Fruit fly (Drosophila melanogaster) whole organism, embryonic: ENCODE results near the gene NimC2.

Experiments used
- Bdp1 ChIP-seq: fragments of 200-800 bp; sonication (Bioruptor generic); optimal IDR thresholded peaks from 3 replicates; lab custom pipeline; 2016; ENCODE audit warnings: missing biosample characterization, missing genetic modification characterization
- CG12744 ChIP-seq: fragments of 200-800 bp; sonication (Bioruptor generic); optimal IDR thresholded peaks from 2 replicates; lab custom pipeline; 2016; ENCODE audit warnings: missing biosample characterization, missing genetic modification characterization
- CG13287 ChIP-seq: fragments of 200-800 bp; sonication (Bioruptor generic); IDR thresholded peaks from 2 replicates; pipeline ENCODE4 v1.3.6; 2022; ENCODE audit warnings: missing biosample characterization, missing genetic modification characterization; ENCODE audit not compliant: partially characterized antibody
- CG14441 ChIP-seq: fragments of 200-800 bp; sonication (Bioruptor generic); IDR thresholded peaks from 2 replicates; pipeline ENCODE4 v1.3.6; 2022; ENCODE audit warnings: missing biosample characterization, missing genetic modification characterization
- CG15011 ChIP-seq: fragments of 200-800 bp; sonication (Bioruptor generic); optimal IDR thresholded peaks from 3 replicates; lab custom pipeline; 2018; ENCODE audit warnings: missing biosample characterization, mild to moderate bottlenecking, missing genetic modification characterization
- CG15269 ChIP-seq: fragments of 200-800 bp; sonication (Bioruptor generic); optimal IDR thresholded peaks from 2 replicates; lab custom pipeline; 2018; ENCODE audit warnings: missing biosample characterization, mild to moderate bottlenecking, missing genetic modification characterization, moderate library complexity
- CG1602 ChIP-seq: fragments of 200-800 bp; sonication (Bioruptor generic); optimal IDR thresholded peaks from 3 replicates; lab custom pipeline; 2016; ENCODE audit warnings: missing biosample characterization, missing genetic modification characterization
- CG17829 ChIP-seq: fragments of 200-800 bp; optimal IDR thresholded peaks from 2 replicates; lab custom pipeline; 2019; ENCODE audit warnings: missing biosample characterization, mild to moderate bottlenecking, missing genetic modification characterization, moderate library complexity
- CG2116 ChIP-seq: fragments of 200-800 bp; sonication (Bioruptor generic); optimal IDR thresholded peaks from 3 replicates; lab custom pipeline; 2018; ENCODE audit warnings: missing biosample characterization, mild to moderate bottlenecking, missing genetic modification characterization
- CG32532 ChIP-seq: fragments of 200-800 bp; sonication (Bioruptor generic); IDR thresholded peaks from 2 replicates; pipeline ENCODE4 v1.3.6; 2022; ENCODE audit warnings: missing biosample characterization, missing genetic modification characterization
- CG32767 ChIP-seq: fragments of 200-800 bp; sonication (Bioruptor generic); IDR thresholded peaks from 2 replicates; pipeline ENCODE4 v1.3.6; 2022; ENCODE audit warnings: missing biosample characterization, missing genetic modification characterization
- CG3281 ChIP-seq: fragments of 200-800 bp; sonication (Bioruptor generic); optimal IDR thresholded peaks from 3 replicates; lab custom pipeline; 2017; ENCODE audit warnings: missing biosample characterization, mild to moderate bottlenecking, missing genetic modification characterization
- CG3995 ChIP-seq: fragments of 200-800 bp; sonication (Bioruptor generic); optimal IDR thresholded peaks from 3 replicates; lab custom pipeline; 2016; ENCODE audit warnings: missing biosample characterization, missing genetic modification characterization
- CG4282 ChIP-seq: fragments of 200-800 bp; sonication (Bioruptor generic); optimal IDR thresholded peaks from 2 replicates; lab custom pipeline; 2016; ENCODE audit warnings: missing biosample characterization, missing genetic modification characterization
- CG4854 ChIP-seq: fragments of 200-800 bp; sonication (Bioruptor generic); optimal IDR thresholded peaks from 2 replicates; lab custom pipeline; 2016; ENCODE audit warnings: missing biosample characterization, missing genetic modification characterization, inconsistent platforms
- CG5245 ChIP-seq: fragments of 200-800 bp; sonication (Bioruptor generic); optimal IDR thresholded peaks from 3 replicates; lab custom pipeline; 2016; ENCODE audit warnings: missing biosample characterization, missing genetic modification characterization
- CG8281 ChIP-seq: fragments of 200-800 bp; sonication (Bioruptor generic); optimal IDR thresholded peaks from 2 replicates; lab custom pipeline; 2018; ENCODE audit warnings: missing biosample characterization, mild to moderate bottlenecking, missing genetic modification characterization, moderate library complexity
- Deaf1 ChIP-seq: fragments of 200-800 bp; optimal IDR thresholded peaks from 3 replicates; lab custom pipeline; 2019; ENCODE audit warnings: missing biosample characterization, mild to moderate bottlenecking, missing genetic modification characterization, moderate library complexity
- Dp ChIP-seq: fragments of 200-800 bp; sonication (Bioruptor generic); optimal IDR thresholded peaks from 2 replicates; lab custom pipeline; 2018; ENCODE audit warnings: missing biosample characterization, mild to moderate bottlenecking, missing genetic modification characterization, moderate library complexity
- GATAe ChIP-seq: fragments of 200-800 bp; sonication (Bioruptor generic); conservative IDR thresholded peaks from 2 replicates; pipeline ENCODE4 v1.3.6; 2022; ENCODE audit warnings: missing biosample characterization, missing genetic modification characterization
- Hr78 ChIP-seq, 2 experiments: fragments of 200-800 bp in 1 of 2; fragments of >200 bp in 1 of 2; sonication (Bioruptor generic) in 1 of 2; optimal IDR thresholded peaks; 2 replicates each; lab custom pipeline; 2017 to 2019; ENCODE audit warnings: missing biosample characterization in 2 of 2, missing genetic modification characterization in 2 of 2, mild to moderate bottlenecking in 1 of 2, moderate library complexity in 1 of 2
- Jarid2 ChIP-seq: fragments of 200-800 bp; sonication (Bioruptor generic); optimal IDR thresholded peaks from 3 replicates; lab custom pipeline; 2017; ENCODE audit warnings: mild to moderate bottlenecking, missing biosample characterization, missing genetic modification reagents, missing genetic modification characterization
- Lpt ChIP-seq: fragments of >200 bp; optimal IDR thresholded peaks from 2 replicates; lab custom pipeline; 2018; ENCODE audit warnings: missing biosample characterization, missing genetic modification characterization
- Mrtf ChIP-seq: fragments of 200-800 bp; sonication (Bioruptor generic); IDR thresholded peaks from 3 replicates; pipeline ENCODE4 v1.3.6; 2022; ENCODE audit warnings: missing biosample characterization, missing genetic modification characterization
- NC2β ChIP-seq: fragments of 200-800 bp; sonication (Bioruptor generic); optimal IDR thresholded peaks from 2 replicates; lab custom pipeline; 2016; ENCODE audit warnings: missing biosample characterization, missing genetic modification characterization
- Oli ChIP-seq: fragments of 200-800 bp; sonication (Bioruptor generic); optimal IDR thresholded peaks from 2 replicates; lab custom pipeline; 2018; ENCODE audit warnings: missing biosample characterization, mild to moderate bottlenecking, missing genetic modification characterization, moderate library complexity
- Sin3A ChIP-seq: fragments of >200 bp; optimal IDR thresholded peaks from 2 replicates; lab custom pipeline; 2018
- Sox100B ChIP-seq: fragments of 200-800 bp; sonication (Bioruptor generic); optimal IDR thresholded peaks from 3 replicates; lab custom pipeline; 2018; ENCODE audit warnings: missing biosample characterization, mild to moderate bottlenecking, missing genetic modification characterization
- Sry-δ ChIP-seq: fragments of 200-800 bp; sonication (Bioruptor generic); optimal IDR thresholded peaks from 2 replicates; lab custom pipeline; 2016; ENCODE audit warnings: missing biosample characterization, missing genetic modification characterization
- ara ChIP-seq: fragments of 200-800 bp; sonication (Bioruptor generic); IDR thresholded peaks from 2 replicates; pipeline ENCODE4 v1.3.6; 2022; ENCODE audit warnings: missing biosample characterization, missing genetic modification characterization
- ash1 ChIP-seq: fragments of 200-800 bp; sonication (Bioruptor generic); optimal IDR thresholded peaks from 2 replicates; lab custom pipeline; 2018; ENCODE audit warnings: missing biosample characterization, mild to moderate bottlenecking, missing genetic modification characterization
- br ChIP-seq: fragments of >200 bp; optimal IDR thresholded peaks from 2 replicates; lab custom pipeline; 2017
- chif ChIP-seq, 2 experiments: fragments of 200-800 bp; sonication (Bioruptor generic); optimal IDR thresholded peaks; 3 replicates each; lab custom pipeline; 2016; ENCODE audit warnings: missing biosample characterization in 2 of 2, missing genetic modification characterization in 2 of 2
- chinmo ChIP-seq: fragments of 200-800 bp; sonication (Bioruptor generic); IDR thresholded peaks from 4 replicates; pipeline ENCODE4 v1.3.6; 2022; ENCODE audit warnings: missing biosample characterization, missing genetic modification characterization; ENCODE audit not compliant: partially characterized antibody
- dimm ChIP-seq: fragments of 200-800 bp; sonication (Bioruptor generic); IDR thresholded peaks from 2 replicates; pipeline ENCODE4 v1.3.6; 2022; ENCODE audit warnings: missing biosample characterization, missing genetic modification characterization
- emc ChIP-seq: fragments of 200-800 bp; sonication (Bioruptor generic); optimal IDR thresholded peaks from 2 replicates; lab custom pipeline; 2016; ENCODE audit warnings: missing biosample characterization, missing genetic modification characterization
- fd3F ChIP-seq: fragments of 200-800 bp; sonication (Bioruptor generic); optimal IDR thresholded peaks from 2 replicates; lab custom pipeline; 2018; ENCODE audit warnings: missing biosample characterization, mild to moderate bottlenecking, missing genetic modification characterization, moderate library complexity
- grau ChIP-seq: fragments of 200-800 bp; optimal IDR thresholded peaks from 3 replicates; lab custom pipeline; 2019; ENCODE audit warnings: missing biosample characterization, mild to moderate bottlenecking, missing genetic modification characterization, moderate library complexity
- hkb ChIP-seq, 2 experiments: fragments of 200-800 bp in 1 of 2; fragments of >200 bp in 1 of 2; sonication (Bioruptor generic) in 1 of 2; IDR thresholded peaks in 1 of 2; optimal IDR thresholded peaks in 1 of 2; 2 replicates each; pipeline versions ENCODE4 v1.3.6 to Lab custom; 2017 to 2022; ENCODE audit warnings: missing biosample characterization in 1 of 2, missing genetic modification characterization in 1 of 2
- jing ChIP-seq: fragments of 200-800 bp; sonication (Bioruptor generic); optimal IDR thresholded peaks from 2 replicates; lab custom pipeline; 2018; ENCODE audit warnings: missing biosample characterization, mild to moderate bottlenecking, missing genetic modification characterization
- jumu ChIP-seq: fragments of 200-800 bp; sonication (Bioruptor generic); optimal IDR thresholded peaks from 3 replicates; lab custom pipeline; 2016; ENCODE audit warnings: missing biosample characterization, missing genetic modification characterization
- nom ChIP-seq: fragments of 200-800 bp; sonication (Bioruptor generic); optimal IDR thresholded peaks from 2 replicates; lab custom pipeline; 2017; ENCODE audit warnings: missing biosample characterization, missing genetic modification characterization, mild to moderate bottlenecking, moderate library complexity, missing genetic modification reagents
- pan ChIP-seq, 4 experiments: fragments of >200 bp in 3 of 4; fragments of 200-800 bp in 1 of 4; sonication (Bioruptor generic) in 1 of 4; optimal IDR thresholded peaks in 3 of 4; IDR thresholded peaks in 1 of 4; 2 replicates each; pipeline versions ENCODE4 v1.3.6 to Lab custom; 2017 to 2022; ENCODE audit warnings: missing biosample characterization in 2 of 4, missing genetic modification characterization in 2 of 4, mixed read lengths in 1 of 4
- run ChIP-seq: fragments of 200-800 bp; sonication (Bioruptor generic); optimal IDR thresholded peaks from 3 replicates; lab custom pipeline; 2018; ENCODE audit warnings: missing biosample characterization, mild to moderate bottlenecking, missing genetic modification characterization
- sens-2 ChIP-seq: fragments of 200-800 bp; sonication (Bioruptor generic); IDR thresholded peaks from 2 replicates; pipeline ENCODE4 v1.3.6; 2022; ENCODE audit warnings: missing biosample characterization, missing genetic modification characterization
- sr ChIP-seq: fragments of 200-800 bp; sonication (Bioruptor generic); IDR thresholded peaks from 3 replicates; pipeline ENCODE4 v1.3.6; 2022; ENCODE audit warnings: missing biosample characterization, missing genetic modification characterization
- tio ChIP-seq: fragments of 200-800 bp; sonication (Bioruptor generic); optimal IDR thresholded peaks from 2 replicates; lab custom pipeline; 2017; ENCODE audit warnings: missing biosample characterization, missing genetic modification characterization, inconsistent platforms
- tll ChIP-seq, 2 experiments: fragments of 200-800 bp in 1 of 2; fragments of >200 bp in 1 of 2; sonication (Bioruptor generic) in 1 of 2; optimal IDR thresholded peaks; 2 replicates each; lab custom pipeline; 2017 to 2019; ENCODE audit warnings: missing biosample characterization in 2 of 2, missing genetic modification characterization in 2 of 2, mild to moderate bottlenecking in 1 of 2, moderate library complexity in 1 of 2
- vfl ChIP-seq: fragments of 200-800 bp; sonication (Bioruptor generic); optimal IDR thresholded peaks from 2 replicates; lab custom pipeline; 2016; ENCODE audit warnings: missing biosample characterization, missing genetic modification characterization
- vnd ChIP-seq: fragments of 200-800 bp; sonication (Bioruptor generic); IDR thresholded peaks from 3 replicates; pipeline ENCODE4 v1.3.6; 2022; ENCODE audit warnings: missing biosample characterization, missing genetic modification characterization; ENCODE audit not compliant: partially characterized antibody
- wor ChIP-seq: fragments of 200-800 bp; sonication (Bioruptor generic); IDR thresholded peaks from 2 replicates; pipeline ENCODE4 v1.3.6; 2022; ENCODE audit warnings: missing biosample characterization, missing genetic modification characterization

NimC2 gene

dm6 chr2L:14024746-14025105 lies 44.8 kb downstream of the NimC2 start (continued):
- TF ChIP-seq CG1602 (GFP tag; lab: Kevin White, UChicago), result peak; percentile 31
- TF ChIP-seq CG13287 (GFP tag; lab: Robert Waterston, UW), result no peak
- TF ChIP-seq vnd (GFP tag; lab: Robert Waterston, UW), result no peak
- no peak for TF ChIP-seq br (lab: Kevin White, UChicago)
- no peak for TF ChIP-seq chif (GFP tag; optimal IDR thresholded peaks at IDR 0.05; lab: Kevin White, UChicago)
- peak; percentile 34 for TF ChIP-seq jing (GFP tag; lab: Kevin White, UChicago)
- TF ChIP-seq Deaf1 (tag; lab: Kevin White, UChicago), result no peak
- no peak for TF ChIP-seq CG8281
- TF ChIP-seq Oli (tag; lab: Kevin White, UChicago), result peak; percentile 76
- no peak for TF ChIP-seq sens-2 (GFP tag; lab: Robert Waterston, UW)
- no peak for TF ChIP-seq Dp (GFP tag; lab: Kevin White, UChicago)
- no peak for TF ChIP-seq CG32532 (GFP tag; lab: Robert Waterston, UW)
- no peak for TF ChIP-seq tll (GFP tag; optimal IDR thresholded peaks at IDR 0.05; lab: Kevin White, UChicago)
- TF ChIP-seq hkb (optimal IDR thresholded peaks at IDR 0.05; lab: Kevin White, UChicago), result no peak
- no peak for TF ChIP-seq hkb (GFP tag; IDR thresholded peaks at IDR 0.05; lab: Robert Waterston, UW)
- TF ChIP-seq CG3281 (GFP tag; lab: Kevin White, UChicago), result no peak
- no peak for TF ChIP-seq Sox100B
- no peak for TF ChIP-seq vfl (GFP tag; lab: Kevin White, UChicago)
- no peak for TF ChIP-seq Jarid2
- no peak for TF ChIP-seq CG2116 (GFP tag; lab: Kevin White, UChicago)
- TF ChIP-seq sr (GFP tag; lab: Robert Waterston, UW), result no peak
- TF ChIP-seq jumu (GFP tag; lab: Kevin White, UChicago), result no peak
- no peak for TF ChIP-seq wor (GFP tag; lab: Robert Waterston, UW)
- no peak for TF ChIP-seq Lpt (GFP tag; lab: Kevin White, UChicago)
- no peak for TF ChIP-seq emc (GFP tag; lab: Kevin White, UChicago)
- TF ChIP-seq Sry-δ (GFP tag; lab: Kevin White, UChicago), result no peak
- TF ChIP-seq chinmo (GFP tag; lab: Robert Waterston, UW), result no peak
- no peak for TF ChIP-seq CG12744 (GFP tag; lab: Kevin White, UChicago)
- TF ChIP-seq CG3995 (GFP tag; lab: Kevin White, UChicago), result no peak
- no peak for TF ChIP-seq Hr78 (GFP tag; optimal IDR thresholded peaks at IDR 0.05; lab: Kevin White, UChicago)
- TF ChIP-seq ara, result peak; percentile 26; the same call in 1 of the 2 replicates
- no peak for TF ChIP-seq CG4854 (GFP tag; lab: Kevin White, UChicago)
- no peak for TF ChIP-seq Sin3A (lab: Kevin White, UChicago)
- no peak for TF ChIP-seq CG15011 (GFP tag; lab: Kevin White, UChicago)
- TF ChIP-seq ash1 (GFP tag; lab: Kevin White, UChicago), result no peak
- TF ChIP-seq dimm (GFP tag; lab: Robert Waterston, UW), result no peak
- TF ChIP-seq run, result no peak
- no peak for TF ChIP-seq CG4282 (GFP tag; lab: Kevin White, UChicago)
- TF ChIP-seq nom (GFP tag; lab: Kevin White, UChicago), result no peak
- TF ChIP-seq pan (optimal IDR thresholded peaks at IDR 0.05; lab: Kevin White, UChicago), result no peak
- peak in 1 of 2 experiments; percentile 22 for TF ChIP-seq pan (GFP tag; optimal IDR thresholded peaks at IDR 0.05 in 1 of 2, IDR thresholded peaks at IDR 0.05 in 1 of 2)
- peak; percentile 71 for TF ChIP-seq grau (tag; lab: Kevin White, UChicago)
- no peak for TF ChIP-seq fd3F (GFP tag; lab: Kevin White, UChicago)
- peak; percentile 65 for TF ChIP-seq CG15269 (tag; lab: Kevin White, UChicago)
- no peak for TF ChIP-seq CG14441
- no peak for TF ChIP-seq CG5245 (GFP tag; lab: Kevin White, UChicago)
- TF ChIP-seq tio, result no peak
- no peak for TF ChIP-seq Bdp1
- TF ChIP-seq GATAe (GFP tag; lab: Robert Waterston, UW), result no peak
- no peak for TF ChIP-seq Mrtf (GFP tag; lab: Robert Waterston, UW)
- TF ChIP-seq NC2β (GFP tag; lab: Kevin White, UChicago), result no peak
- peak; percentile 11 for TF ChIP-seq CG17829 (tag; lab: Kevin White, UChicago)
- no peak for TF ChIP-seq CG32767 (GFP tag; lab: Robert Waterston, UW)
